Worm (Caenorhabditis elegans): ENCODE results near the gene F22F7.7.
"Not testable (repeated sequence)": the region's sequence is repeated elsewhere in the genome, so short reads cannot be mapped to it uniquely, and the experiment has no call there.

F22F7.7 gene

ce11 chrV:2085745-2086267 is 54.0 kb downstream of the F22F7.7 start, which contains the start of gene F36F12.3:
TSS of gene F36F12.3 (plus strand) at chrV:2085795.
- TF ChIP-seq dao-5, W03F9.2, him-1 (tag; optimal IDR thresholded peaks at IDR 0.05): not testable (repeated sequence)

- TF ChIP-seq him-1 (tag; optimal IDR thresholded peaks at IDR 0.05) (no peak), W03F9.2 (tag; optimal IDR thresholded peaks at IDR 0.05) (no peak), dao-5 (tag; optimal IDR thresholded peaks at IDR 0.05) (no peak)
Observed at ce11 chrV:2083869-2084268, 56.0 kb downstream of the F22F7.7 start.

ce11 chrV:2081894-2082293 is 57.9 kb downstream of the F22F7.7 start:
- TF ChIP-seq him-1 (tag; optimal IDR thresholded peaks at IDR 0.05) (no peak), W03F9.2 (tag; optimal IDR thresholded peaks at IDR 0.05) (no peak), dao-5 (tag; optimal IDR thresholded peaks at IDR 0.05) (no peak)
